Fruit fly (Drosophila melanogaster) whole organism, embryonic: ENCODE data around the gene SMC3.

Experiments
- Bdp1 ChIP-seq: fragments of 200-800 bp; sonication (Bioruptor generic); optimal IDR thresholded peaks from 3 replicates; lab custom pipeline; 2016; ENCODE audit warnings: missing biosample characterization, missing genetic modification characterization
- Bgb ChIP-seq: fragments of 200-800 bp; sonication (Bioruptor generic); IDR thresholded peaks from 2 replicates; pipeline ENCODE4 v1.3.6; 2022; ENCODE audit warnings: missing biosample characterization, missing genetic modification characterization; ENCODE audit not compliant: partially characterized antibody
- BtbVII ChIP-seq: fragments of 200-800 bp; sonication (Bioruptor generic); optimal IDR thresholded peaks from 3 replicates; lab custom pipeline; 2017; ENCODE audit warnings: missing biosample characterization, mild to moderate bottlenecking, missing genetic modification characterization
- CG1024 ChIP-seq: fragments of 200-800 bp; sonication (Bioruptor generic); IDR thresholded peaks from 2 replicates; pipeline ENCODE4 v1.3.6; 2022; ENCODE audit warnings: missing biosample characterization, missing genetic modification characterization
- CG10267 ChIP-seq: fragments of 200-800 bp; sonication (Bioruptor generic); optimal IDR thresholded peaks from 2 replicates; lab custom pipeline; 2018; ENCODE audit warnings: missing biosample characterization, mild to moderate bottlenecking, missing genetic modification characterization, moderate library complexity
- CG10274 ChIP-seq: fragments of 200-800 bp; sonication (Bioruptor generic); optimal IDR thresholded peaks from 3 replicates; lab custom pipeline; 2017; ENCODE audit warnings: missing biosample characterization, mild to moderate bottlenecking, missing genetic modification characterization
- CG13123 ChIP-seq: fragments of 200-800 bp; sonication (Bioruptor generic); optimal IDR thresholded peaks from 2 replicates; lab custom pipeline; 2016; ENCODE audit warnings: missing biosample characterization, missing genetic modification characterization
- CG13894 ChIP-seq: fragments of 200-800 bp; sonication (Bioruptor generic); optimal IDR thresholded peaks from 3 replicates; lab custom pipeline; 2018; ENCODE audit warnings: missing biosample characterization, mild to moderate bottlenecking, missing genetic modification characterization, moderate library complexity
- CG15269 ChIP-seq: fragments of 200-800 bp; sonication (Bioruptor generic); optimal IDR thresholded peaks from 2 replicates; lab custom pipeline; 2018; ENCODE audit warnings: missing biosample characterization, mild to moderate bottlenecking, missing genetic modification characterization, moderate library complexity
- CG15696 ChIP-seq: fragments of 200-800 bp; sonication (Bioruptor generic); optimal IDR thresholded peaks from 2 replicates; lab custom pipeline; 2019; ENCODE audit warnings: missing biosample characterization, mild to moderate bottlenecking, missing genetic modification characterization, moderate library complexity
- CG1603 ChIP-seq: fragments of 200-800 bp; sonication (Bioruptor generic); optimal IDR thresholded peaks from 2 replicates; lab custom pipeline; 2019; ENCODE audit warnings: missing biosample characterization, mild to moderate bottlenecking, missing genetic modification characterization, moderate library complexity
- CG2889 ChIP-seq: fragments of 200-800 bp; sonication (Bioruptor generic); IDR thresholded peaks from 3 replicates; pipeline ENCODE4 v1.3.6; 2022; ENCODE audit warnings: missing biosample characterization, missing genetic modification characterization
- CG3838 ChIP-seq: fragments of 200-800 bp; sonication (Bioruptor generic); optimal IDR thresholded peaks from 3 replicates; lab custom pipeline; 2016; ENCODE audit warnings: missing biosample characterization, missing genetic modification characterization
- CG42726 ChIP-seq: fragments of 200-800 bp; sonication (Bioruptor generic); IDR thresholded peaks from 2 replicates; pipeline ENCODE4 v1.3.6; 2022; ENCODE audit warnings: missing biosample characterization, missing genetic modification characterization; ENCODE audit not compliant: partially characterized antibody
- CG6654 ChIP-seq: fragments of 200-800 bp; sonication (Bioruptor generic); optimal IDR thresholded peaks from 2 replicates; lab custom pipeline; 2017; ENCODE audit warnings: missing biosample characterization, mild to moderate bottlenecking, missing genetic modification characterization
- CG7357 ChIP-seq: fragments of 200-800 bp; sonication (Bioruptor generic); IDR thresholded peaks from 3 replicates; pipeline ENCODE4 v1.3.6; 2022; ENCODE audit warnings: missing biosample characterization, missing genetic modification characterization
- CG8944 ChIP-seq: fragments of 200-800 bp; sonication (Bioruptor generic); optimal IDR thresholded peaks from 3 replicates; lab custom pipeline; 2016; ENCODE audit warnings: missing biosample characterization, missing genetic modification characterization
- D19A ChIP-seq: fragments of 200-800 bp; optimal IDR thresholded peaks from 3 replicates; lab custom pipeline; 2019; ENCODE audit warnings: missing biosample characterization, mild to moderate bottlenecking, missing genetic modification characterization, moderate library complexity
- Fer2 ChIP-seq: fragments of 200-800 bp; sonication (Bioruptor generic); optimal IDR thresholded peaks from 2 replicates; lab custom pipeline; 2018; ENCODE audit warnings: missing biosample characterization, mild to moderate bottlenecking, missing genetic modification characterization, moderate library complexity
- Hmx ChIP-seq: fragments of 200-800 bp; sonication (Bioruptor generic); optimal IDR thresholded peaks from 2 replicates; lab custom pipeline; 2016; ENCODE audit warnings: missing biosample characterization, missing genetic modification characterization
- Lpt ChIP-seq: fragments of >200 bp; optimal IDR thresholded peaks from 2 replicates; lab custom pipeline; 2018; ENCODE audit warnings: missing biosample characterization, missing genetic modification characterization
- Meics ChIP-seq: fragments of 200-800 bp; sonication (Bioruptor generic); optimal IDR thresholded peaks from 2 replicates; lab custom pipeline; 2017; ENCODE audit warnings: missing biosample characterization, mild to moderate bottlenecking, missing genetic modification characterization
- Sin3A ChIP-seq: fragments of >200 bp; optimal IDR thresholded peaks from 2 replicates; lab custom pipeline; 2018
- Sox102F ChIP-seq: fragments of 200-800 bp; sonication (Bioruptor generic); optimal IDR thresholded peaks from 2 replicates; lab custom pipeline; 2018; ENCODE audit warnings: missing biosample characterization, mild to moderate bottlenecking, missing genetic modification characterization, moderate library complexity
- Sry-β ChIP-seq: fragments of 200-800 bp; sonication (Bioruptor generic); optimal IDR thresholded peaks from 2 replicates; lab custom pipeline; 2018; ENCODE audit warnings: missing biosample characterization, mild to moderate bottlenecking, missing genetic modification characterization, moderate library complexity
- ato ChIP-seq: fragments of 200-800 bp; sonication (Bioruptor generic); IDR thresholded peaks from 2 replicates; pipeline ENCODE4 v1.3.6; 2022; ENCODE audit warnings: missing biosample characterization, missing genetic modification characterization; ENCODE audit not compliant: partially characterized antibody
- az2 ChIP-seq: fragments of 200-800 bp; sonication (Bioruptor generic); optimal IDR thresholded peaks from 3 replicates; lab custom pipeline; 2016; ENCODE audit warnings: missing biosample characterization, missing genetic modification characterization
- bab2 ChIP-seq: fragments of 200-800 bp; sonication (Bioruptor generic); optimal IDR thresholded peaks from 2 replicates; lab custom pipeline; 2016; ENCODE audit warnings: missing biosample characterization, missing genetic modification characterization
- bsh ChIP-seq, 2 experiments: fragments of 200-800 bp; sonication (Bioruptor generic); optimal IDR thresholded peaks; 2 replicates each; lab custom pipeline; 2017 to 2018; ENCODE audit warnings: mild to moderate bottlenecking in 2 of 2, missing biosample characterization in 2 of 2, missing genetic modification characterization in 2 of 2, moderate library complexity in 1 of 2
- chn ChIP-seq: fragments of 200-800 bp; sonication (Bioruptor generic); optimal IDR thresholded peaks from 2 replicates; lab custom pipeline; 2016; ENCODE audit warnings: missing biosample characterization, missing genetic modification characterization
- crol ChIP-seq: fragments of 200-800 bp; sonication (Bioruptor generic); IDR thresholded peaks from 2 replicates; pipeline ENCODE4 v1.3.6; 2022; ENCODE audit warnings: missing biosample characterization, missing genetic modification characterization
- ems ChIP-seq: fragments of 200-800 bp; sonication (Bioruptor generic); optimal IDR thresholded peaks from 3 replicates; lab custom pipeline; 2016; ENCODE audit warnings: missing biosample characterization, missing genetic modification characterization
- fd102C ChIP-seq: fragments of 200-800 bp; sonication (Bioruptor generic); optimal IDR thresholded peaks from 2 replicates; lab custom pipeline; 2018; ENCODE audit warnings: missing biosample characterization, mild to moderate bottlenecking, missing genetic modification characterization, moderate library complexity
- ftz-f1 ChIP-seq: fragments of 200-800 bp; sonication (Bioruptor generic); optimal IDR thresholded peaks from 2 replicates; lab custom pipeline; 2016; ENCODE audit warnings: missing biosample characterization, missing genetic modification characterization
- gce ChIP-seq: fragments of 200-800 bp; sonication (Bioruptor generic); IDR thresholded peaks from 3 replicates; pipeline ENCODE4 v1.3.6; 2022; ENCODE audit warnings: missing biosample characterization, missing genetic modification characterization
- ham ChIP-seq: fragments of 200-800 bp; sonication (Bioruptor generic); IDR thresholded peaks from 2 replicates; pipeline ENCODE4 v1.3.6; 2022; ENCODE audit warnings: missing biosample characterization, missing genetic modification characterization
- hth ChIP-seq: fragments of >200 bp; optimal IDR thresholded peaks from 2 replicates; lab custom pipeline; 2017; ENCODE audit warnings: inconsistent platforms
- jing ChIP-seq: fragments of 200-800 bp; sonication (Bioruptor generic); optimal IDR thresholded peaks from 2 replicates; lab custom pipeline; 2018; ENCODE audit warnings: missing biosample characterization, mild to moderate bottlenecking, missing genetic modification characterization
- kni ChIP-seq: fragments of 200-800 bp; sonication (Bioruptor generic); optimal IDR thresholded peaks from 3 replicates; lab custom pipeline; 2017; ENCODE audit warnings: mild to moderate bottlenecking, missing biosample characterization, missing genetic modification reagents, missing genetic modification characterization
- nerfin-1 ChIP-seq: fragments of 200-800 bp; sonication (Bioruptor generic); optimal IDR thresholded peaks from 3 replicates; lab custom pipeline; 2019; ENCODE audit warnings: missing biosample characterization, mild to moderate bottlenecking, missing genetic modification characterization, moderate library complexity
- oc ChIP-seq: fragments of 200-800 bp; sonication (Bioruptor generic); optimal IDR thresholded peaks from 2 replicates; lab custom pipeline; 2018; ENCODE audit warnings: missing biosample characterization, mild to moderate bottlenecking, missing genetic modification characterization, moderate library complexity
- otp ChIP-seq: fragments of 200-800 bp; sonication (Bioruptor generic); IDR thresholded peaks from 3 replicates; pipeline ENCODE4, ENCODE4 v1.3.6; 2022; ENCODE audit warnings: missing biosample characterization, missing genetic modification characterization
- pan ChIP-seq, 4 experiments: fragments of >200 bp in 3 of 4; fragments of 200-800 bp in 1 of 4; sonication (Bioruptor generic) in 1 of 4; optimal IDR thresholded peaks in 3 of 4; IDR thresholded peaks in 1 of 4; 2 replicates each; pipeline versions ENCODE4 v1.3.6 to Lab custom; 2017 to 2022; ENCODE audit warnings: missing biosample characterization in 2 of 4, missing genetic modification characterization in 2 of 4, mixed read lengths in 1 of 4
- psq ChIP-seq: fragments of 200-800 bp; sonication (Bioruptor generic); optimal IDR thresholded peaks from 2 replicates; lab custom pipeline; 2017; ENCODE audit warnings: missing biosample characterization, missing genetic modification characterization
- repo ChIP-seq: fragments of 200-800 bp; sonication (Bioruptor generic); optimal IDR thresholded peaks from 2 replicates; lab custom pipeline; 2016; ENCODE audit warnings: missing biosample characterization, missing genetic modification characterization
- sd ChIP-seq: fragments of 200-800 bp; sonication (Bioruptor generic); optimal IDR thresholded peaks from 3 replicates; lab custom pipeline; 2018; ENCODE audit warnings: missing biosample characterization, mild to moderate bottlenecking, missing genetic modification characterization, moderate library complexity
- shn ChIP-seq: fragments of 200-800 bp; sonication (Bioruptor generic); optimal IDR thresholded peaks from 3 replicates; lab custom pipeline; 2016; ENCODE audit warnings: missing biosample characterization, missing genetic modification characterization
- stc ChIP-seq: fragments of 200-800 bp; sonication (Bioruptor generic); IDR thresholded peaks from 2 replicates; pipeline ENCODE4 v1.3.6; 2022; ENCODE audit warnings: missing biosample characterization, missing genetic modification characterization
- tgo ChIP-seq: fragments of 200-800 bp; sonication (Bioruptor generic); IDR thresholded peaks from 3 replicates; pipeline ENCODE4 v1.3.6; 2022; ENCODE audit warnings: missing biosample characterization, missing genetic modification characterization
- toy ChIP-seq: fragments of 200-800 bp; sonication (Bioruptor generic); IDR thresholded peaks from 2 replicates; pipeline ENCODE4 v1.3.6; 2022; ENCODE audit warnings: missing biosample characterization, missing genetic modification characterization
- vfl ChIP-seq: fragments of 200-800 bp; sonication (Bioruptor generic); optimal IDR thresholded peaks from 2 replicates; lab custom pipeline; 2016; ENCODE audit warnings: missing biosample characterization, missing genetic modification characterization

SMC3 gene

dm6 chrX:16552567-16552966 lies 40.7 kb downstream of the SMC3 start (continued):
- TF ChIP-seq crol (GFP tag; lab: Robert Waterston, UW) = no peak
- TF ChIP-seq pan (optimal IDR thresholded peaks at IDR 0.05; lab: Kevin White, UChicago) = no peak
- peak in 1 of 2 experiments; percentile 77 for TF ChIP-seq pan (GFP tag; optimal IDR thresholded peaks at IDR 0.05 in 1 of 2, IDR thresholded peaks at IDR 0.05 in 1 of 2)
- TF ChIP-seq Fer2 (tag; lab: Kevin White, UChicago) = peak; percentile 11
- no peak; the same call in 2 of the 3 replicates for TF ChIP-seq gce (GFP tag; lab: Robert Waterston, UW)
- peak; percentile 63; the same call in 1 of the 3 replicates for TF ChIP-seq otp
- peak; percentile 44 for TF ChIP-seq CG8944 (GFP tag; lab: Kevin White, UChicago)
- TF ChIP-seq vfl = peak; percentile 42
- TF ChIP-seq bsh (GFP tag; optimal IDR thresholded peaks at IDR 0.05; lab: Kevin White, UChicago) = peak; percentile 71 to 89
- peak; percentile 50; the same call in 1 of the 2 replicates for TF ChIP-seq CG1024 (GFP tag; lab: Robert Waterston, UW)
- peak; percentile 60 for TF ChIP-seq jing
- TF ChIP-seq Hmx = no peak
- peak; percentile 25 for TF ChIP-seq CG13894 (tag; lab: Kevin White, UChicago)
- TF ChIP-seq ato (GFP tag; lab: Robert Waterston, UW) = no peak
- TF ChIP-seq Sox102F (GFP tag; lab: Kevin White, UChicago) = peak; percentile 87
- TF ChIP-seq hth (lab: Kevin White, UChicago) = no peak
- TF ChIP-seq tgo (GFP tag; lab: Robert Waterston, UW) = peak; percentile 69
- TF ChIP-seq Lpt = no peak
- TF ChIP-seq shn = peak; percentile 11
- TF ChIP-seq CG3838 = peak; percentile 42
- peak; percentile 73 for TF ChIP-seq CG1603 (tag; lab: Kevin White, UChicago)
- TF ChIP-seq kni (GFP tag; lab: Kevin White, UChicago) = no peak
- TF ChIP-seq ham = peak; percentile 24; the same call in 1 of the 2 replicates
- peak; percentile 63 for TF ChIP-seq CG6654
- TF ChIP-seq CG2889 (GFP tag; lab: Robert Waterston, UW) = 0 out of 3 replicates have a peak, but pooled peaks have one; percentile 19
- TF ChIP-seq bab2 (GFP tag; lab: Kevin White, UChicago) = peak; percentile 63
- peak; percentile 46 for TF ChIP-seq CG13123
- peak; percentile 42 for TF ChIP-seq CG10274 (GFP tag; lab: Kevin White, UChicago)
- peak; percentile 2 for TF ChIP-seq Sin3A (lab: Kevin White, UChicago)
- peak; percentile 83 for TF ChIP-seq az2 (GFP tag; lab: Kevin White, UChicago)
- no peak for TF ChIP-seq fd102C (GFP tag; lab: Kevin White, UChicago)
- TF ChIP-seq repo (GFP tag; lab: Kevin White, UChicago) = no peak
- peak; percentile 51; the same call in 2 of the 3 replicates for TF ChIP-seq CG7357
- TF ChIP-seq ftz-f1 (GFP tag; lab: Kevin White, UChicago) = no peak
- TF ChIP-seq CG42726 = no peak
- TF ChIP-seq toy (GFP tag; lab: Robert Waterston, UW) = no peak
- peak; percentile 72 for TF ChIP-seq stc (GFP tag; lab: Robert Waterston, UW)
- TF ChIP-seq D19A (tag; lab: Kevin White, UChicago) = peak; percentile 81
- no peak for TF ChIP-seq psq (GFP tag; lab: Kevin White, UChicago)
- TF ChIP-seq CG15269 (tag; lab: Kevin White, UChicago) = peak; percentile 86
- TF ChIP-seq BtbVII = peak; percentile 84
- TF ChIP-seq chn = peak; percentile 45
- TF ChIP-seq Sry-β = no peak
- TF ChIP-seq nerfin-1 = peak; percentile 32
- no peak for TF ChIP-seq Bdp1 (GFP tag; lab: Kevin White, UChicago)
- peak; percentile 74 for TF ChIP-seq ems (GFP tag; lab: Kevin White, UChicago)
- TF ChIP-seq oc = peak; percentile 37
- TF ChIP-seq CG15696 = peak; percentile 52
- TF ChIP-seq Meics (GFP tag; lab: Kevin White, UChicago) = peak; percentile 89
- TF ChIP-seq sd (tag; lab: Kevin White, UChicago) = peak; percentile 96
- peak; percentile 74 for TF ChIP-seq CG10267 (tag; lab: Kevin White, UChicago)
- no peak for TF ChIP-seq Bgb (GFP tag; lab: Robert Waterston, UW)
